Fruit fly (Drosophila melanogaster) whole organism, prepupa: ENCODE data around the gene Cp7Fc.

Experiments used
- Blimp-1 ChIP-seq: fragments of 200-800 bp; sonication (Bioruptor generic); optimal IDR thresholded peaks from 3 replicates; lab custom pipeline; 2017; ENCODE audit warnings: missing biosample characterization, missing genetic modification characterization, mild to moderate bottlenecking, moderate library complexity, missing genetic modification reagents
- CG10631 ChIP-seq: fragments of 200-800 bp; sonication (Bioruptor generic); optimal IDR thresholded peaks from 2 replicates; lab custom pipeline; 2016; ENCODE audit warnings: missing biosample characterization, missing genetic modification characterization
- CG10669 ChIP-seq: fragments of 200-800 bp; sonication (Bioruptor generic); optimal IDR thresholded peaks from 3 replicates; lab custom pipeline; 2018; ENCODE audit warnings: missing biosample characterization, mild to moderate bottlenecking, missing genetic modification characterization, moderate library complexity
- CG11762 ChIP-seq: fragments of 200-800 bp; sonication (Bioruptor generic); optimal IDR thresholded peaks from 3 replicates; lab custom pipeline; 2016; ENCODE audit warnings: missing biosample characterization, missing genetic modification characterization; ENCODE audit not compliant: insufficient read depth
- CG15336 ChIP-seq: fragments of 200-800 bp; sonication (Bioruptor generic); IDR thresholded peaks from 2 replicates; pipeline ENCODE4 v1.3.6; 2022; ENCODE audit warnings: missing biosample characterization, missing genetic modification characterization
- CG1621 ChIP-seq: fragments of 200-800 bp; sonication (Bioruptor generic); optimal IDR thresholded peaks from 3 replicates; lab custom pipeline; 2018; ENCODE audit warnings: missing biosample characterization, mild to moderate bottlenecking, missing genetic modification characterization
- CG16779 ChIP-seq: fragments of 200-800 bp; sonication (Bioruptor generic); optimal IDR thresholded peaks from 3 replicates; lab custom pipeline; 2017; ENCODE audit warnings: missing biosample characterization, mild to moderate bottlenecking, missing genetic modification characterization
- CG3032 ChIP-seq: fragments of 200-800 bp; optimal IDR thresholded peaks from 2 replicates; lab custom pipeline; 2019; ENCODE audit warnings: missing biosample characterization, mild to moderate bottlenecking, missing genetic modification characterization, moderate library complexity
- CG31627 ChIP-seq: fragments of 200-800 bp; sonication (Bioruptor generic); optimal IDR thresholded peaks from 3 replicates; lab custom pipeline; 2016; ENCODE audit warnings: missing biosample characterization, missing genetic modification characterization
- CG34406 ChIP-seq: fragments of 200-800 bp; sonication (Bioruptor generic); optimal IDR thresholded peaks from 3 replicates; lab custom pipeline; 2016; ENCODE audit warnings: missing biosample characterization, missing genetic modification characterization
- CG3919 ChIP-seq: fragments of 200-800 bp; sonication (Bioruptor generic); optimal IDR thresholded peaks from 3 replicates; lab custom pipeline; 2016; ENCODE audit warnings: missing biosample characterization, missing genetic modification characterization
- CG4318 ChIP-seq: fragments of 200-800 bp; sonication (Bioruptor generic); optimal IDR thresholded peaks from 3 replicates; lab custom pipeline; 2017; ENCODE audit warnings: missing biosample characterization, mild to moderate bottlenecking, missing genetic modification characterization
- CG6163 ChIP-seq: fragments of 200-800 bp; sonication (Bioruptor generic); IDR thresholded peaks from 3 replicates; pipeline ENCODE4 v1.3.6; 2022; ENCODE audit warnings: missing biosample characterization, missing genetic modification characterization
- CG6792 ChIP-seq: fragments of 200-800 bp; sonication (Bioruptor generic); optimal IDR thresholded peaks from 3 replicates; lab custom pipeline; 2016; ENCODE audit warnings: missing biosample characterization, missing genetic modification characterization
- CG6808 ChIP-seq: fragments of 200-800 bp; sonication (Bioruptor generic); optimal IDR thresholded peaks from 3 replicates; lab custom pipeline; 2017; ENCODE audit warnings: missing biosample characterization, missing genetic modification characterization, mild to moderate bottlenecking, moderate library complexity, missing genetic modification reagents
- CG6854 ChIP-seq: fragments of 200-800 bp; sonication (Bioruptor generic); optimal IDR thresholded peaks from 2 replicates; lab custom pipeline; 2017; ENCODE audit warnings: missing biosample characterization, mild to moderate bottlenecking, missing genetic modification characterization
- CG7368 ChIP-seq: fragments of 200-800 bp; sonication (Bioruptor generic); optimal IDR thresholded peaks from 3 replicates; lab custom pipeline; 2016; ENCODE audit warnings: missing biosample characterization, missing genetic modification characterization
- CG8119 ChIP-seq: fragments of 200-800 bp; sonication (Bioruptor generic); IDR thresholded peaks from 3 replicates; pipeline ENCODE4 v1.3.6; 2022; ENCODE audit warnings: missing biosample characterization, missing genetic modification characterization
- CG8319 ChIP-seq: fragments of 200-800 bp; sonication (Bioruptor generic); optimal IDR thresholded peaks from 3 replicates; lab custom pipeline; 2016; ENCODE audit warnings: missing biosample characterization, missing genetic modification characterization
- CG8632 ChIP-seq: fragments of 200-800 bp; sonication (Bioruptor generic); optimal IDR thresholded peaks from 3 replicates; lab custom pipeline; 2016; ENCODE audit warnings: missing biosample characterization, missing genetic modification characterization
- Eip75B ChIP-seq: fragments of 200-800 bp; sonication (Bioruptor generic); optimal IDR thresholded peaks from 3 replicates; lab custom pipeline; 2016; ENCODE audit warnings: missing biosample characterization, missing genetic modification characterization
- Eip78C ChIP-seq: fragments of 200-800 bp; sonication (Bioruptor generic); peaks from one replicate; lab custom pipeline; 2016; ENCODE audit warnings: missing biosample characterization, missing genetic modification characterization
- Eip93F ChIP-seq: fragments of 200-800 bp; sonication (Bioruptor generic); optimal IDR thresholded peaks from 2 replicates; lab custom pipeline; 2016; ENCODE audit warnings: missing biosample characterization, mild to moderate bottlenecking, missing genetic modification characterization
- Ets21C ChIP-seq: fragments of 200-800 bp; sonication (Bioruptor generic); optimal IDR thresholded peaks from 3 replicates; lab custom pipeline; 2016; ENCODE audit warnings: missing biosample characterization, missing genetic modification characterization
- Gug ChIP-seq: fragments of 200-800 bp; sonication (Bioruptor generic); IDR thresholded peaks from 2 replicates; pipeline ENCODE4 v1.3.6; 2022; ENCODE audit warnings: missing biosample characterization, missing genetic modification characterization
- Hr38 ChIP-seq: sonication (Bioruptor generic); optimal IDR thresholded peaks from 2 replicates; lab custom pipeline; 2016; ENCODE audit warnings: missing biosample characterization, missing genetic modification characterization
- Hr39 ChIP-seq: fragments of 200-800 bp; sonication (Bioruptor generic); optimal IDR thresholded peaks from 2 replicates; lab custom pipeline; 2016; ENCODE audit warnings: missing biosample characterization, missing genetic modification characterization
- Met ChIP-seq: fragments of 200-800 bp; sonication (Bioruptor generic); optimal IDR thresholded peaks from 3 replicates; lab custom pipeline; 2016; ENCODE audit warnings: missing biosample characterization, missing genetic modification characterization
- OdsH ChIP-seq: fragments of 200-800 bp; sonication (Bioruptor generic); optimal IDR thresholded peaks from 3 replicates; lab custom pipeline; 2016; ENCODE audit warnings: missing biosample characterization, missing genetic modification characterization
- Smox ChIP-seq: fragments of 200-800 bp; sonication (Bioruptor generic); optimal IDR thresholded peaks from 3 replicates; lab custom pipeline; 2016; ENCODE audit warnings: missing biosample characterization, missing genetic modification characterization
- Sox102F ChIP-seq: fragments of 200-800 bp; sonication (Bioruptor generic); optimal IDR thresholded peaks from 2 replicates; lab custom pipeline; 2016; ENCODE audit warnings: missing biosample characterization, mild to moderate bottlenecking, missing genetic modification characterization
- Sox14 ChIP-seq: fragments of 200-800 bp; sonication (Bioruptor generic); optimal IDR thresholded peaks from 3 replicates; lab custom pipeline; 2016; ENCODE audit warnings: missing biosample characterization, missing genetic modification characterization
- Sox15 ChIP-seq: fragments of 200-800 bp; sonication (Bioruptor generic); optimal IDR thresholded peaks from 3 replicates; lab custom pipeline; 2016; ENCODE audit warnings: missing biosample characterization, missing genetic modification characterization
- achi ChIP-seq: fragments of 200-800 bp; sonication (Bioruptor generic); optimal IDR thresholded peaks from 3 replicates; lab custom pipeline; 2016; ENCODE audit warnings: missing biosample characterization, missing genetic modification characterization
- acj6 ChIP-seq: fragments of 200-800 bp; sonication (Bioruptor generic); optimal IDR thresholded peaks from 3 replicates; lab custom pipeline; 2016; ENCODE audit warnings: missing biosample characterization, missing genetic modification characterization
- dac ChIP-seq: fragments of 200-800 bp; sonication (Bioruptor generic); optimal IDR thresholded peaks from 2 replicates; lab custom pipeline; 2017; ENCODE audit warnings: missing biosample characterization, mild to moderate bottlenecking, missing genetic modification characterization
- dsx ChIP-seq: fragments of 200-800 bp; optimal IDR thresholded peaks from 3 replicates; lab custom pipeline; 2019; ENCODE audit warnings: missing biosample characterization, mild to moderate bottlenecking, missing genetic modification characterization, moderate library complexity; ENCODE audit not compliant: poor library complexity, severe bottlenecking
- eg ChIP-seq: fragments of 200-800 bp; sonication (Bioruptor generic); IDR thresholded peaks from 3 replicates; pipeline ENCODE4 v1.3.6; 2022; ENCODE audit warnings: missing biosample characterization, missing genetic modification characterization
- fd85E ChIP-seq: fragments of 200-800 bp; sonication (Bioruptor generic); optimal IDR thresholded peaks from 3 replicates; lab custom pipeline; 2016; ENCODE audit warnings: missing biosample characterization, missing genetic modification characterization
- fkh ChIP-seq: fragments of 200-800 bp; sonication (Bioruptor generic); optimal IDR thresholded peaks from 3 replicates; lab custom pipeline; 2017; ENCODE audit warnings: missing biosample characterization, mild to moderate bottlenecking, missing genetic modification characterization, moderate library complexity
- lz ChIP-seq: fragments of 200-800 bp; sonication (Bioruptor generic); optimal IDR thresholded peaks from 3 replicates; lab custom pipeline; 2016; ENCODE audit warnings: missing biosample characterization, missing genetic modification characterization
- net ChIP-seq: fragments of 200-800 bp; sonication (Bioruptor generic); optimal IDR thresholded peaks from 3 replicates; lab custom pipeline; 2016; ENCODE audit warnings: missing biosample characterization, missing genetic modification characterization
- pdm3 ChIP-seq: fragments of 200-800 bp; sonication (Bioruptor generic); optimal IDR thresholded peaks from 3 replicates; lab custom pipeline; 2016; ENCODE audit warnings: missing biosample characterization, missing genetic modification characterization
- salr ChIP-seq, 2 experiments: fragments of 200-800 bp; sonication (Bioruptor generic); optimal IDR thresholded peaks; 3 replicates each; lab custom pipeline; 2016 to 2018; ENCODE audit warnings: missing biosample characterization in 2 of 2, missing genetic modification characterization in 2 of 2, mild to moderate bottlenecking in 1 of 2
- spab ChIP-seq: fragments of 200-800 bp; sonication (Bioruptor generic); optimal IDR thresholded peaks from 2 replicates; lab custom pipeline; 2017; ENCODE audit warnings: missing biosample characterization, mild to moderate bottlenecking, missing genetic modification characterization, missing genetic modification reagents
- svp ChIP-seq: fragments of 200-800 bp; sonication (Bioruptor generic); peaks from one replicate; lab custom pipeline; 2016; ENCODE audit warnings: missing biosample characterization, missing genetic modification characterization
- topi ChIP-seq: fragments of 200-800 bp; sonication (Bioruptor generic); optimal IDR thresholded peaks from 3 replicates; lab custom pipeline; 2016; ENCODE audit warnings: missing biosample characterization, missing genetic modification characterization
- vri ChIP-seq: fragments of 200-800 bp; sonication (Bioruptor generic); optimal IDR thresholded peaks from 3 replicates; lab custom pipeline; 2016; ENCODE audit warnings: missing biosample characterization, mild to moderate bottlenecking, missing genetic modification characterization

The Cp7Fc gene

dm6 chrX:8491452-8492046 is 14.6 kb downstream of the Cp7Fc start (continued):
- TF ChIP-seq CG3032 (tag; lab: Kevin White, UChicago) (peak; percentile 62), eg (GFP tag; lab: Robert Waterston, UW) (peak; percentile 50), CG11762 (GFP tag; lab: Kevin White, UChicago) (no peak), CG6163 (GFP tag; lab: Robert Waterston, UW) (peak; percentile 59), dsx (peak; percentile 67), Eip78C (GFP tag; lab: Kevin White, UChicago) (peak; percentile 85), Sox15 (GFP tag; lab: Kevin White, UChicago) (peak; percentile 19), CG6792 (GFP tag; lab: Kevin White, UChicago) (peak; percentile 50), Hr39 (peak; percentile 50)

- peak; percentile 28 for TF ChIP-seq Ets21C
- peak; percentile 54 for TF ChIP-seq Eip75B (GFP tag; lab: Kevin White, UChicago)
- peak; percentile 61 for TF ChIP-seq lz (GFP tag; lab: Kevin White, UChicago)
- TF ChIP-seq CG11762 (GFP tag; lab: Kevin White, UChicago): peak; percentile 66
- TF ChIP-seq CG3919: peak; percentile 84
- TF ChIP-seq Hr38 (GFP tag; lab: Kevin White, UChicago): no peak
- peak; percentile 84 for TF ChIP-seq OdsH (GFP tag; lab: Kevin White, UChicago)
- TF ChIP-seq Gug (GFP tag; lab: Robert Waterston, UW): peak; percentile 86
- TF ChIP-seq Sox102F (GFP tag; lab: Kevin White, UChicago): peak; percentile 65
- TF ChIP-seq Hr39: peak; percentile 55
- TF ChIP-seq CG4318 (GFP tag; lab: Kevin White, UChicago): peak; percentile 73
- TF ChIP-seq CG8119: peak; percentile 88
- peak; percentile 67 for TF ChIP-seq CG31627 (GFP tag; lab: Kevin White, UChicago)
- TF ChIP-seq Met: peak; percentile 77
- peak; percentile 57 for TF ChIP-seq fd85E
- TF ChIP-seq CG10631 (GFP tag; lab: Kevin White, UChicago): peak; percentile 78
- peak; percentile 73 for TF ChIP-seq svp (GFP tag; lab: Kevin White, UChicago)
- peak; percentile 78 for TF ChIP-seq CG10669 (GFP tag; lab: Kevin White, UChicago)
- peak; percentile 66 for TF ChIP-seq spab (GFP tag; lab: Kevin White, UChicago)
- TF ChIP-seq Eip78C (GFP tag; lab: Kevin White, UChicago): peak; percentile 86
- TF ChIP-seq CG16779 (tag; lab: Kevin White, UChicago): peak; percentile 37
- TF ChIP-seq CG8319 (GFP tag; lab: Kevin White, UChicago): peak; percentile 74
- peak; percentile 82 for TF ChIP-seq CG34406 (GFP tag; lab: Kevin White, UChicago)
- TF ChIP-seq achi: peak; percentile 75
- TF ChIP-seq Smox (GFP tag; lab: Kevin White, UChicago): peak; percentile 64
- TF ChIP-seq Eip93F (GFP tag; lab: Kevin White, UChicago): peak; percentile 15
- peak; percentile 68 for TF ChIP-seq CG6808 (GFP tag; lab: Kevin White, UChicago)
- TF ChIP-seq CG3032 (tag; lab: Kevin White, UChicago): peak; percentile 71
- TF ChIP-seq topi (GFP tag; lab: Kevin White, UChicago): peak; percentile 70
- TF ChIP-seq vri (GFP tag; lab: Kevin White, UChicago): peak; percentile 21
- peak; percentile 68 for TF ChIP-seq dac (GFP tag; lab: Kevin White, UChicago)
- peak; percentile 93 for TF ChIP-seq eg (GFP tag; lab: Robert Waterston, UW)
- peak; percentile 78 for TF ChIP-seq CG7368 (GFP tag; lab: Kevin White, UChicago)
- no peak for TF ChIP-seq fkh (GFP tag; lab: Kevin White, UChicago)
- TF ChIP-seq acj6 (GFP tag; lab: Kevin White, UChicago): peak; percentile 85
- TF ChIP-seq Sox14 (GFP tag; lab: Kevin White, UChicago): peak; percentile 45
- peak; percentile 87 for TF ChIP-seq CG15336
- TF ChIP-seq CG6854: peak; percentile 47
- peak; percentile 46 for TF ChIP-seq Blimp-1 (GFP tag; lab: Kevin White, UChicago)
- TF ChIP-seq dsx: peak; percentile 62
- peak; percentile 76 for TF ChIP-seq net (GFP tag; lab: Kevin White, UChicago)
- TF ChIP-seq CG1621 (tag; lab: Kevin White, UChicago): peak; percentile 68
- TF ChIP-seq pdm3 (GFP tag; lab: Kevin White, UChicago): peak; percentile 81
- TF ChIP-seq CG8632: peak; percentile 78
- peak; percentile 72 for TF ChIP-seq Sox15 (GFP tag; lab: Kevin White, UChicago)
- peak; percentile 24 to 54 for TF ChIP-seq salr (GFP tag; optimal IDR thresholded peaks at IDR 0.05; lab: Kevin White, UChicago)
Observed at dm6 chrX:8492849-8493248, 15.9 kb downstream of the Cp7Fc start.
